Fruit fly (Drosophila melanogaster): ENCODE data around the gene CG3226.

CG3226 gene

dm6 chrX:6683635-6684499, 29.8 kb upstream of the CG3226 start, which contains the start of gene Pink1:
Gene Pink1 (plus strand): TSS chrX:6683798.
- TF ChIP-seq CG11762 (GFP tag; optimal IDR thresholded peaks at IDR 0.05; ENCODE audit: insufficient read depth): no peak
- no peak for TF ChIP-seq esn (GFP tag; optimal IDR thresholded peaks at IDR 0.05)
- no peak for TF ChIP-seq CG6163 (GFP tag; IDR thresholded peaks at IDR 0.05)
- peak; percentile 87 for TF ChIP-seq CG1621 (tag; optimal IDR thresholded peaks at IDR 0.05)
- TF ChIP-seq pdm3 (GFP tag; optimal IDR thresholded peaks at IDR 0.05): no peak
- TF ChIP-seq dsx (GFP tag; optimal IDR thresholded peaks at IDR 0.05; ENCODE audit: poor library complexity, severe bottlenecking): no peak
- TF ChIP-seq Sox102F (GFP tag; optimal IDR thresholded peaks at IDR 0.05): no peak
- TF ChIP-seq Sox14 (GFP tag; optimal IDR thresholded peaks at IDR 0.05): peak; percentile 16
- TF ChIP-seq spab (GFP tag; optimal IDR thresholded peaks at IDR 0.05): no peak
- no peak for TF ChIP-seq salr (GFP tag; optimal IDR thresholded peaks at IDR 0.05)
- no peak for TF ChIP-seq lz (GFP tag; optimal IDR thresholded peaks at IDR 0.05)

dm6 chrX:6681467-6681866, 27.4 kb upstream of the CG3226 start, which contains the start of gene Fum2:
Gene Fum2 (plus strand): TSS chrX:6681767.
- no peak for TF ChIP-seq Hr4 (GFP tag; optimal IDR thresholded peaks at IDR 0.05)
- no peak for TF ChIP-seq fd85E (GFP tag; optimal IDR thresholded peaks at IDR 0.05)
- no peak for TF ChIP-seq CG6276 (GFP tag; optimal IDR thresholded peaks at IDR 0.05)
- no peak for TF ChIP-seq CG11294 (GFP tag; IDR thresholded peaks at IDR 0.05)
- no peak for TF ChIP-seq salr (GFP tag; optimal IDR thresholded peaks at IDR 0.05)

dm6 chrX:6679502-6679810, 25.4 kb upstream of the CG3226 start:
- TF ChIP-seq CG32006 (GFP tag; optimal IDR thresholded peaks at IDR 0.05) (no peak), svp (GFP tag) (peak; percentile 70)

DNA sequence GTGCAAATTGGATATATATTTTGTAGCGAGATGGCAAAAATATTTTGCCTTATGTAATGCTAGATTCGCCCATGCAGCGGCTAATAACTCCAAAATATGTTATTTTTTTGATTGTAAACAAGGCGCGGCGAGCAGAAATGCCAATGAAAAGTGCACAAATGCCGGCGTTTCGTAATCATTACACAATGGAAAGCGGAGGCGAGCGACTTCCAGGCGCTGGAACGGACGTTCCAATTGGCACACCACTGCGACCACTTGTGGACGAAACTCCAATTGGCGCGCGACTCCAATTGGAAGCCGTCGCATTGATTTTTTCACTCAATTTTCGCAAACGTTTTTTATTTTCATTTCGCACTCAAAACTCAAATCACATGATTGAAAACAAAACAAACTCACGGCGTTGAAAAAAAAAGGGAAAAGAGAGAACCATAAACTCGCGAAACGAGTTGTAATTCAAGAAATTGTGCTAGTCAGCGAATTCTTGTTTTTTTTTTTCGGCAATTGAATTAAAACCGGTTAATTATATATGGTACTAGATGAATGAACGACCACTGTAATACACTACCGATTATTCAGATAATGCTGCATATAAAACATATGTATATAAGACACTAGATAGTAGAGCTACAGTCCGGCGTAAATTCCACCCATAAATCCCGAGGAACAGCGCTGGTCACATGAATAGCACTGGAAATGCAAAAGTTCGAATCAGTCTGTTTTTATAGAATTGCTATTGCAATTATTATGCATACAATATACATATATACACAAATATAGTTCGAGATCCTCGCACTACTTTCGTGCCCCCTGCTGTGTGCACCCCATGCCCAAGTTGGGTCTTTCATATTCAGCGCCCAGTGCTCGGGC, 24.8 kb upstream of the CG3226 start, which contains the start of gene ND-ASHI:
ND-ASHI (minus strand) TSS at position 484 of the 867 bp plus-strand sequence.
- peak; percentile 98 for TF ChIP-seq CG15336 (GFP tag; IDR thresholded peaks at IDR 0.05)
- peak; percentile 96 for TF ChIP-seq CG6792 (GFP tag; optimal IDR thresholded peaks at IDR 0.05)
- peak; percentile 96 for TF ChIP-seq Met (GFP tag; optimal IDR thresholded peaks at IDR 0.05)
- TF ChIP-seq cyc (GFP tag; optimal IDR thresholded peaks at IDR 0.05): peak; percentile 97
- peak; percentile 96 for TF ChIP-seq CG11762 (GFP tag; optimal IDR thresholded peaks at IDR 0.05; ENCODE audit: insufficient read depth)
- TF ChIP-seq Eip75B (GFP tag; optimal IDR thresholded peaks at IDR 0.05): peak; percentile 97
- TF ChIP-seq Hr4 (GFP tag; optimal IDR thresholded peaks at IDR 0.05): peak; percentile 95
- peak; percentile 95 for TF ChIP-seq CG6854 (GFP tag; optimal IDR thresholded peaks at IDR 0.05)
- peak; percentile 95 for TF ChIP-seq dac (GFP tag; optimal IDR thresholded peaks at IDR 0.05)
- peak; percentile 91 for TF ChIP-seq Ets21C (GFP tag; optimal IDR thresholded peaks at IDR 0.05)
- TF ChIP-seq fkh (GFP tag; optimal IDR thresholded peaks at IDR 0.05): no peak
- TF ChIP-seq esn (GFP tag; optimal IDR thresholded peaks at IDR 0.05): peak; percentile 97
- TF ChIP-seq Lpt (GFP tag; optimal IDR thresholded peaks at IDR 0.05): peak; percentile 96
- peak; percentile 97 for TF ChIP-seq OdsH (GFP tag; optimal IDR thresholded peaks at IDR 0.05)
- peak; percentile 97 for TF ChIP-seq CG10669 (GFP tag; optimal IDR thresholded peaks at IDR 0.05)
- peak; percentile 94 for TF ChIP-seq CG11902 (GFP tag; optimal IDR thresholded peaks at IDR 0.05)
- peak; percentile 98 for TF ChIP-seq svp (GFP tag)
- peak; percentile 97 for TF ChIP-seq CG6808 (GFP tag; optimal IDR thresholded peaks at IDR 0.05)
- TF ChIP-seq fd59A (GFP tag; optimal IDR thresholded peaks at IDR 0.05): peak; percentile 97
- TF ChIP-seq Hr38 (GFP tag; optimal IDR thresholded peaks at IDR 0.05): peak; percentile 50
- TF ChIP-seq CG3032 (tag; optimal IDR thresholded peaks at IDR 0.05): peak; percentile 96
- TF ChIP-seq Ets96B (tag; optimal IDR thresholded peaks at IDR 0.05): peak; percentile 95
- TF ChIP-seq Smox (GFP tag; optimal IDR thresholded peaks at IDR 0.05): peak; percentile 96
- peak; percentile 97 for TF ChIP-seq lz (GFP tag; optimal IDR thresholded peaks at IDR 0.05)
- TF ChIP-seq Eip93F (GFP tag; optimal IDR thresholded peaks at IDR 0.05): peak; percentile 95
- TF ChIP-seq Sox102F (GFP tag; optimal IDR thresholded peaks at IDR 0.05): peak; percentile 96
- peak; percentile 95 for TF ChIP-seq CG31627 (GFP tag; optimal IDR thresholded peaks at IDR 0.05)
- peak; percentile 94 for TF ChIP-seq dsx (GFP tag; optimal IDR thresholded peaks at IDR 0.05; ENCODE audit: poor library complexity, severe bottlenecking)
- peak; percentile 97 for TF ChIP-seq Gug (GFP tag; IDR thresholded peaks at IDR 0.05)
- peak; percentile 96 for TF ChIP-seq net (GFP tag; optimal IDR thresholded peaks at IDR 0.05)
- peak; percentile 96 for TF ChIP-seq CG8632 (GFP tag; optimal IDR thresholded peaks at IDR 0.05)
- TF ChIP-seq salr (GFP tag; optimal IDR thresholded peaks at IDR 0.05): peak; percentile 94 to 95
